Fruit fly (Drosophila melanogaster): ENCODE results near the gene CG33946.
A peak's percentile ranks its signal among the peaks of the same experiment; 100 is the strongest.

The CG33946 gene

DNA sequence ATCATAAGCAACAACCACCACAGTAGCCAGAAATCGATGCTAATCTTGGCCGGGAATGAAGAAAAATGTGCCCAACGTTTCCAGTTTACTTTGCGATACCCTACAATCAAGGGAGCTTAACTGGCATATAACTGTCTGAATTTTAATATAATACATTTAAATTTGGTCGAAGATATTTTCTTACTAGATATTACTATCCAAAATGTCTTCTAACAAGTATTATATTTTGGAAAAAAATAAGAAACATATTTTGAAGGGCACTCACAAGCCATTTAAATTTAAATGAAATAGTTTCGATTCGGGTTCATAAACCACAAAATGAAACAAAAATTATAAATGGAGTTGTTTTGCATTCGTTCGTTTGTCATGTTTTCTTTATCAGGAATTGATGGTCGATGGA, 49.9 kb downstream of the CG33946 start:
- peak in 1 of 2 experiments; percentile 62 for TF ChIP-seq foxo (GFP tag; optimal IDR thresholded peaks at IDR 0.05)
- no peak for TF ChIP-seq Mio (GFP tag; optimal IDR thresholded peaks at IDR 0.05)
- TF ChIP-seq ey (GFP tag; optimal IDR thresholded peaks at IDR 0.05): peak; percentile 27
- peak; percentile 18 for TF ChIP-seq brk (GFP tag; optimal IDR thresholded peaks at IDR 0.05)
- TF ChIP-seq Dfd (GFP tag; optimal IDR thresholded peaks at IDR 0.05): no peak
- TF ChIP-seq Vsx2 (GFP tag; optimal IDR thresholded peaks at IDR 0.05; ENCODE audit: partially characterized antibody): no peak
- TF ChIP-seq woc (GFP tag; optimal IDR thresholded peaks at IDR 0.05): peak; percentile 25
- peak; percentile 27 for TF ChIP-seq psq (GFP tag; optimal IDR thresholded peaks at IDR 0.05)
- TF ChIP-seq Sp1 (GFP tag; optimal IDR thresholded peaks at IDR 0.05): peak; percentile 31
- TF ChIP-seq dl (GFP tag; optimal IDR thresholded peaks at IDR 0.05; ENCODE audit: insufficient read depth in 1 of 2, partially characterized antibody in 2 of 2): no peak
- peak; percentile 35 for TF ChIP-seq rgr (GFP tag; optimal IDR thresholded peaks at IDR 0.05)
- peak; percentile 48 for TF ChIP-seq OdsH (GFP tag; optimal IDR thresholded peaks at IDR 0.05)
- peak; percentile 28 for TF ChIP-seq Hnf4 (GFP tag; optimal IDR thresholded peaks at IDR 0.05)
- TF ChIP-seq Abd-B (GFP tag; optimal IDR thresholded peaks at IDR 0.05): no peak
- TF ChIP-seq HLH106 (tag; optimal IDR thresholded peaks at IDR 0.05): peak; percentile 41
- peak; percentile 52 for TF ChIP-seq h (GFP tag; optimal IDR thresholded peaks at IDR 0.05)
- TF ChIP-seq Hr83 (GFP tag; optimal IDR thresholded peaks at IDR 0.05; ENCODE audit: poor library complexity, severe bottlenecking): no peak
- peak; percentile 55 for TF ChIP-seq fru (GFP tag; optimal IDR thresholded peaks at IDR 0.05)
